Worm (Caenorhabditis elegans): ENCODE results near the gene Y102A11A.2.

The Y102A11A.2 gene

DNA sequence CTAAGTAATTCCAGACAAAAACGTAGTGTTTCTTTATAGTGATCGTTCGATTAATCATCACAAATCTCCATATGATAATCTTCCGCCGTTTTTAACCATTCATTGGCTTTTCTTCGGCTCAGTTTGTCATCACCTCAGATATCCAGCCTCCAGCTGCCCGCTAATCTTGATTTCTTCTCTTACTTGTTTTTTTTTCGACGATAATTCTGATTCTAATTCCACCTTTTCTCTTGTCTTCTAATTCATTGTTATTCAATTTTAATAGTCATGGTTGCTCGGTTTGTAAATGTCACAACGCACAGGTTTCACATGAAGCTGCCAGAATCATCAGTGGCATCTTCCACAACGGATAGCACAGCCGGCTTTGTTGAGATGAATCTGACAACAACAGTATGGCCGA, 53.1 kb downstream of the Y102A11A.2 start, which contains the start of gene F49H12.4:
Gene F49H12.4, plus strand, starts transcription at position 301 of the 400 bp plus-strand sequence.
- TF ChIP-seq unc-3 (GFP tag; conservative IDR thresholded peaks at IDR 0.05) (no peak), unc-3 (tag; optimal IDR thresholded peaks at IDR 0.05) (no peak)

Data from whole organism, late embryonic.